Fruit fly (Drosophila melanogaster) whole organism, embryonic: ENCODE measurements around the gene CG32573.

Experiments used
- Abd-B ChIP-seq: fragments of 200-800 bp; sonication (Bioruptor generic); optimal IDR thresholded peaks from 2 replicates; lab custom pipeline; 2018; ENCODE audit warnings: missing biosample characterization, mild to moderate bottlenecking, missing genetic modification characterization, moderate library complexity
- Atf-2 ChIP-seq: fragments of 200-800 bp; sonication (Bioruptor generic); optimal IDR thresholded peaks from 2 replicates; lab custom pipeline; 2016; ENCODE audit warnings: missing biosample characterization, missing genetic modification characterization
- B-H2 ChIP-seq: fragments of 200-800 bp; sonication (Bioruptor generic); optimal IDR thresholded peaks from 2 replicates; lab custom pipeline; 2018; ENCODE audit warnings: missing biosample characterization, mild to moderate bottlenecking, missing genetic modification characterization
- BtbVII ChIP-seq: fragments of 200-800 bp; sonication (Bioruptor generic); optimal IDR thresholded peaks from 3 replicates; lab custom pipeline; 2017; ENCODE audit warnings: missing biosample characterization, mild to moderate bottlenecking, missing genetic modification characterization
- CG10274 ChIP-seq: fragments of 200-800 bp; sonication (Bioruptor generic); optimal IDR thresholded peaks from 3 replicates; lab custom pipeline; 2017; ENCODE audit warnings: missing biosample characterization, mild to moderate bottlenecking, missing genetic modification characterization
- CG10321 ChIP-seq: fragments of 200-800 bp; sonication (Bioruptor generic); IDR thresholded peaks from 2 replicates; pipeline ENCODE4 v1.3.6; 2022; ENCODE audit warnings: missing biosample characterization, missing genetic modification characterization
- CG15269 ChIP-seq: fragments of 200-800 bp; sonication (Bioruptor generic); optimal IDR thresholded peaks from 2 replicates; lab custom pipeline; 2018; ENCODE audit warnings: missing biosample characterization, mild to moderate bottlenecking, missing genetic modification characterization, moderate library complexity
- CG15479 ChIP-seq: fragments of 200-800 bp; sonication (Bioruptor generic); optimal IDR thresholded peaks from 3 replicates; lab custom pipeline; 2019; ENCODE audit warnings: missing biosample characterization, mild to moderate bottlenecking, missing genetic modification characterization, moderate library complexity
- CG15514 ChIP-seq: fragments of 200-800 bp; sonication (Bioruptor generic); optimal IDR thresholded peaks from 3 replicates; lab custom pipeline; 2017; ENCODE audit warnings: missing biosample characterization, missing genetic modification characterization, mild to moderate bottlenecking, moderate library complexity, missing genetic modification reagents
- CG15601 ChIP-seq: fragments of 200-800 bp; sonication (Bioruptor generic); optimal IDR thresholded peaks from 3 replicates; lab custom pipeline; 2019; ENCODE audit warnings: missing biosample characterization, mild to moderate bottlenecking, missing genetic modification characterization, moderate library complexity
- CG1602 ChIP-seq: fragments of 200-800 bp; sonication (Bioruptor generic); optimal IDR thresholded peaks from 3 replicates; lab custom pipeline; 2016; ENCODE audit warnings: missing biosample characterization, missing genetic modification characterization
- CG16779 ChIP-seq: fragments of 200-800 bp; sonication (Bioruptor generic); IDR thresholded peaks from 2 replicates; pipeline ENCODE4 v1.3.6; 2022; ENCODE audit warnings: missing biosample characterization, missing genetic modification characterization
- CG1792 ChIP-seq: fragments of 200-800 bp; sonication (Bioruptor generic); optimal IDR thresholded peaks from 2 replicates; lab custom pipeline; 2016; ENCODE audit warnings: missing biosample characterization, missing genetic modification characterization
- CG3847 ChIP-seq: fragments of 200-800 bp; sonication (Bioruptor generic); IDR thresholded peaks from 2 replicates; pipeline ENCODE4 v1.3.6; 2022; ENCODE audit warnings: missing biosample characterization, missing genetic modification characterization
- CG6654 ChIP-seq: fragments of 200-800 bp; sonication (Bioruptor generic); optimal IDR thresholded peaks from 2 replicates; lab custom pipeline; 2017; ENCODE audit warnings: missing biosample characterization, mild to moderate bottlenecking, missing genetic modification characterization
- CG8359 ChIP-seq: fragments of 200-800 bp; sonication (Bioruptor generic); optimal IDR thresholded peaks from 2 replicates; lab custom pipeline; 2017; ENCODE audit warnings: missing biosample characterization, mild to moderate bottlenecking, missing genetic modification characterization, borderline replicate concordance
- CG8924 ChIP-seq: fragments of 200-800 bp; optimal IDR thresholded peaks from 3 replicates; lab custom pipeline; 2019; ENCODE audit warnings: missing biosample characterization, mild to moderate bottlenecking, missing genetic modification characterization, moderate library complexity
- CG9876 ChIP-seq: fragments of 200-800 bp; sonication (Bioruptor generic); optimal IDR thresholded peaks from 2 replicates; lab custom pipeline; 2016; ENCODE audit warnings: missing biosample characterization, missing genetic modification characterization
- CG9932 ChIP-seq: fragments of 200-800 bp; sonication (Bioruptor generic); IDR thresholded peaks from 2 replicates; pipeline ENCODE4 v1.3.6; 2022; ENCODE audit warnings: missing biosample characterization, missing genetic modification characterization
- D ChIP-seq, 2 experiments: fragments of 200-800 bp in 1 of 2; fragments of >200 bp in 1 of 2; sonication (Bioruptor generic) in 1 of 2; optimal IDR thresholded peaks; 2 replicates in 1 of 2; 3 replicates in 1 of 2; lab custom pipeline; 2017; ENCODE audit warnings: mild to moderate bottlenecking in 1 of 2, missing biosample characterization in 1 of 2, missing genetic modification characterization in 1 of 2, missing genetic modification reagents in 1 of 2
- Dfd ChIP-seq, 2 experiments: fragments of >200 bp; optimal IDR thresholded peaks; 2 replicates each; lab custom pipeline; 2017; ENCODE audit warnings: missing biosample characterization in 2 of 2, missing genetic modification characterization in 2 of 2
- Dip2 ChIP-seq: fragments of 200-800 bp; sonication (Bioruptor generic); IDR thresholded peaks from 2 replicates; pipeline ENCODE4 v1.3.6; 2022; ENCODE audit warnings: missing biosample characterization, missing genetic modification characterization
- Doc2 ChIP-seq: fragments of 200-800 bp; sonication (Bioruptor generic); IDR thresholded peaks from 2 replicates; pipeline ENCODE4 v1.3.6; 2022; ENCODE audit warnings: missing biosample characterization, missing genetic modification characterization
- Dref ChIP-seq: fragments of 200-800 bp; sonication (Bioruptor generic); IDR thresholded peaks from 2 replicates; pipeline ENCODE4 v1.3.6; 2022; ENCODE audit warnings: missing biosample characterization, missing genetic modification characterization
- GATAe ChIP-seq: fragments of 200-800 bp; sonication (Bioruptor generic); conservative IDR thresholded peaks from 2 replicates; pipeline ENCODE4 v1.3.6; 2022; ENCODE audit warnings: missing biosample characterization, missing genetic modification characterization
- HHEX ChIP-seq: fragments of 200-800 bp; sonication (Bioruptor generic); optimal IDR thresholded peaks from 3 replicates; lab custom pipeline; 2017; ENCODE audit warnings: missing biosample characterization, mild to moderate bottlenecking, missing genetic modification characterization, missing genetic modification reagents
- HLH54F ChIP-seq: fragments of 200-800 bp; sonication (Bioruptor generic); optimal IDR thresholded peaks from 3 replicates; lab custom pipeline; 2016; ENCODE audit warnings: missing biosample characterization, missing genetic modification characterization
- Hmr ChIP-seq: fragments of 200-800 bp; sonication (Bioruptor generic); optimal IDR thresholded peaks from 3 replicates; lab custom pipeline; 2017; ENCODE audit warnings: mild to moderate bottlenecking, missing biosample characterization, missing genetic modification reagents, missing genetic modification characterization
- Jarid2 ChIP-seq: fragments of 200-800 bp; sonication (Bioruptor generic); optimal IDR thresholded peaks from 3 replicates; lab custom pipeline; 2017; ENCODE audit warnings: mild to moderate bottlenecking, missing biosample characterization, missing genetic modification reagents, missing genetic modification characterization
- MBD-R2 ChIP-seq: fragments of 200-800 bp; sonication (Bioruptor generic); IDR thresholded peaks from 2 replicates; pipeline ENCODE4 v1.3.6; 2022; ENCODE audit warnings: missing biosample characterization, missing genetic modification characterization
- Opbp ChIP-seq: fragments of 200-800 bp; sonication (Bioruptor generic); IDR thresholded peaks from 3 replicates; pipeline ENCODE4 v1.3.6; 2022; ENCODE audit warnings: missing biosample characterization, missing genetic modification characterization; ENCODE audit not compliant: partially characterized antibody
- Pdp1 ChIP-seq, 2 experiments: fragments of 200-800 bp; sonication (Bioruptor generic); optimal IDR thresholded peaks; 3 replicates each; lab custom pipeline; 2016; ENCODE audit warnings: missing biosample characterization in 2 of 2, missing genetic modification characterization in 2 of 2, mild to moderate bottlenecking in 1 of 2, moderate library complexity in 1 of 2
- Sox102F ChIP-seq: fragments of 200-800 bp; sonication (Bioruptor generic); optimal IDR thresholded peaks from 2 replicates; lab custom pipeline; 2018; ENCODE audit warnings: missing biosample characterization, mild to moderate bottlenecking, missing genetic modification characterization, moderate library complexity
- Sry-β ChIP-seq: fragments of 200-800 bp; sonication (Bioruptor generic); optimal IDR thresholded peaks from 2 replicates; lab custom pipeline; 2018; ENCODE audit warnings: missing biosample characterization, mild to moderate bottlenecking, missing genetic modification characterization, moderate library complexity
- ato ChIP-seq: fragments of 200-800 bp; sonication (Bioruptor generic); IDR thresholded peaks from 2 replicates; pipeline ENCODE4 v1.3.6; 2022; ENCODE audit warnings: missing biosample characterization, missing genetic modification characterization; ENCODE audit not compliant: partially characterized antibody
- bab2 ChIP-seq: fragments of 200-800 bp; sonication (Bioruptor generic); optimal IDR thresholded peaks from 2 replicates; lab custom pipeline; 2016; ENCODE audit warnings: missing biosample characterization, missing genetic modification characterization
- bbx ChIP-seq: fragments of 200-800 bp; sonication (Bioruptor generic); IDR thresholded peaks from 2 replicates; pipeline ENCODE4 v1.3.6; 2022; ENCODE audit warnings: missing biosample characterization, missing genetic modification characterization; ENCODE audit not compliant: partially characterized antibody
- ci ChIP-seq: fragments of 200-800 bp; sonication (Bioruptor generic); IDR thresholded peaks from 3 replicates; pipeline ENCODE4 v1.3.6; 2022; ENCODE audit warnings: missing biosample characterization, missing genetic modification characterization
- eyg ChIP-seq: fragments of 200-800 bp; sonication (Bioruptor generic); optimal IDR thresholded peaks from 3 replicates; lab custom pipeline; 2016; ENCODE audit warnings: missing biosample characterization, missing genetic modification characterization
- fd96Cb ChIP-seq: fragments of 200-800 bp; sonication (Bioruptor generic); optimal IDR thresholded peaks from 2 replicates; lab custom pipeline; 2018; ENCODE audit warnings: missing biosample characterization, mild to moderate bottlenecking, missing genetic modification characterization, moderate library complexity
- gsb ChIP-seq: fragments of 200-800 bp; sonication (Bioruptor generic); IDR thresholded peaks from 2 replicates; pipeline ENCODE4 v1.3.6; 2022; ENCODE audit warnings: missing biosample characterization, missing genetic modification characterization
- hb ChIP-seq: fragments of 200-800 bp; sonication (Bioruptor generic); IDR thresholded peaks from 3 replicates; pipeline ENCODE4 v1.3.6; 2022; ENCODE audit warnings: missing biosample characterization, missing genetic modification characterization; ENCODE audit not compliant: partially characterized antibody
- inv ChIP-seq: fragments of 200-800 bp; sonication (Bioruptor generic); IDR thresholded peaks from 2 replicates; pipeline ENCODE4 v1.3.6; 2022; ENCODE audit warnings: missing biosample characterization, missing genetic modification characterization; ENCODE audit not compliant: partially characterized antibody
- ken ChIP-seq: fragments of 200-800 bp; sonication (Bioruptor generic); IDR thresholded peaks from 3 replicates; pipeline ENCODE4 v1.3.6; 2022; ENCODE audit warnings: missing biosample characterization, missing genetic modification characterization
- luna ChIP-seq: fragments of 200-800 bp; sonication (Bioruptor generic); optimal IDR thresholded peaks from 2 replicates; lab custom pipeline; 2016; ENCODE audit warnings: missing biosample characterization, missing genetic modification characterization
- pb ChIP-seq: fragments of 200-800 bp; sonication (Bioruptor generic); optimal IDR thresholded peaks from 3 replicates; lab custom pipeline; 2016; ENCODE audit warnings: missing biosample characterization, missing genetic modification characterization
- rib ChIP-seq: fragments of 200-800 bp; sonication (Bioruptor generic); IDR thresholded peaks from 2 replicates; pipeline ENCODE4 v1.3.6; 2022; ENCODE audit warnings: missing biosample characterization, missing genetic modification characterization
- run ChIP-seq: fragments of 200-800 bp; sonication (Bioruptor generic); optimal IDR thresholded peaks from 3 replicates; lab custom pipeline; 2018; ENCODE audit warnings: missing biosample characterization, mild to moderate bottlenecking, missing genetic modification characterization
- sens ChIP-seq: fragments of 200-800 bp; sonication (Bioruptor generic); peaks from one replicate; lab custom pipeline; 2016; ENCODE audit warnings: missing biosample characterization, missing genetic modification characterization
- sisA ChIP-seq: fragments of 200-800 bp; sonication (Bioruptor generic); IDR thresholded peaks from 2 replicates; pipeline ENCODE4 v1.3.6; 2022; ENCODE audit warnings: missing biosample characterization, missing genetic modification characterization

CG32573 gene

DNA sequence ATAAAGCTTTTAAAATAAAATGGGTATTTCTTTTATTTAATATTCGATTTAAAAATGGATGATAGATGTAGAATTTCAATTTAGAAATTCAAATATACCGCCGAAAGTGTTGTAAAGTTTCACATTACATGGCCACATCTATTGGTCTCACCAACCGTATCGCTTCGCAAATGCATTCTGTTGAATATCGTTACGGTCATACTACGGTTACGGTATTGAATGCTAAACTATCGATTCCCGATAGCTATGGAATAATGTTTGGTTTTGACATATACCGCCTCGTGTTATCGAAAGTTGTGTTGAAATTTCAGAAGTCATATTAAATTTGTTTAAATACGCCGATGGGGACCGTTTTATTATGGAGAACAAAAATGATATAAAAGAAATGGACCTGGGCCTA lies at the start of gene CG32573, which contains the start of gene CG42512 (continued):
- TF ChIP-seq D (optimal IDR thresholded peaks at IDR 0.05; lab: Kevin White, UChicago) (no peak), D (GFP tag; optimal IDR thresholded peaks at IDR 0.05; lab: Kevin White, UChicago) (no peak), CG15514 (GFP tag; lab: Kevin White, UChicago) (peak; percentile 61), fd96Cb (tag; lab: Kevin White, UChicago) (no peak), Atf-2 (GFP tag; lab: Kevin White, UChicago) (no peak), Sox102F (no peak), bab2 (GFP tag; lab: Kevin White, UChicago) (no peak), CG3847 (peak; percentile 60), inv (peak; percentile 44; the same call in 1 of the 2 replicates), sisA (GFP tag; lab: Robert Waterston, UW) (no peak), CG10274 (GFP tag; lab: Kevin White, UChicago) (no peak), CG9932 (GFP tag; lab: Robert Waterston, UW) (no peak), eyg (no peak), B-H2 (peak; percentile 43), CG15601 (tag; lab: Kevin White, UChicago) (peak; percentile 24), CG1792 (GFP tag; lab: Kevin White, UChicago) (no peak), CG10321 (no peak), Sry-β (GFP tag; lab: Kevin White, UChicago) (no peak), CG8924 (tag; lab: Kevin White, UChicago) (no peak), ken (GFP tag; lab: Robert Waterston, UW) (no peak), CG16779 (GFP tag; lab: Robert Waterston, UW) (no peak), MBD-R2 (peak; percentile 40), CG6654 (GFP tag; lab: Kevin White, UChicago) (no peak), Abd-B (GFP tag; lab: Kevin White, UChicago) (no peak), CG9876 (GFP tag; lab: Kevin White, UChicago) (no peak), GATAe (no peak), rib (GFP tag; lab: Robert Waterston, UW) (no peak), Dref (GFP tag; lab: Robert Waterston, UW) (peak; percentile 77), pb (no peak), Dfd (GFP tag; optimal IDR thresholded peaks at IDR 0.05; lab: Kevin White, UChicago) (no peak), BtbVII (GFP tag; lab: Kevin White, UChicago) (no peak), run (tag; lab: Kevin White, UChicago) (no peak), Jarid2 (GFP tag; lab: Kevin White, UChicago) (no peak), HLH54F (GFP tag; lab: Kevin White, UChicago) (no peak), CG15269 (no peak), Opbp (GFP tag; lab: Robert Waterston, UW) (peak; percentile 84; the same call in 2 of the 3 replicates), ato (peak; percentile 48; the same call in 1 of the 2 replicates), ci (no peak), Hmr (peak; percentile 19), hb (GFP tag; lab: Robert Waterston, UW) (peak; percentile 49; the same call in 1 of the 3 replicates), CG15479 (no peak), luna (no peak), HHEX (GFP tag; lab: Kevin White, UChicago) (no peak), Doc2 (GFP tag; lab: Robert Waterston, UW) (no peak), CG8359 (GFP tag; lab: Kevin White, UChicago) (no peak), bbx (GFP tag; lab: Robert Waterston, UW) (peak; percentile 78), gsb (GFP tag; lab: Robert Waterston, UW) (no peak), CG1602 (no peak), sens (GFP tag; lab: Kevin White, UChicago) (peak; percentile 6), Dip2 (GFP tag; lab: Robert Waterston, UW) (no peak), Pdp1 (GFP tag; optimal IDR thresholded peaks at IDR 0.05; lab: Kevin White, UChicago) (peak in 1 of 2 experiments; percentile 34)
